Fruit fly (Drosophila melanogaster): ENCODE data around the gene Herp.

The Herp gene

DNA sequence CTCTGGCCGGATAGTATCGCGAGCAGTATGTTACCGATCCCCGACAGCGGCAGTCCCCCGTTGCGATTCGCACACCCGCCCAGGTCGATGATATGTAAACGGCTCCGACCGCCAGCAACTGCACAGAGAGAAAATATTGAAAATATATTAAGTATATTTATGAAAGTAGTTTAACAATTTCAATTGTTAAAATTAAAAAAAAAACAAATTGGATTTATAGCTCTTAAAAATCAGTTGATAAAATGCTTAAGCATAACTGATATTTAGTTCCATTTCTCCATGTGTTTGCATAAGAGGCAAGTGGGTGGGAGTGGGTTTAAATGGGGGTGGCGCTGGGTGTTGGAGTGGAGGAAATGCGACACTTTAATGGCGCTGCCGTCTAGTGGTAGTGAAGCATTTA, 49.6 kb upstream of the Herp start (continued):
- no peak for TF ChIP-seq Elba2 (GFP tag; optimal IDR thresholded peaks at IDR 0.05)
- no peak for TF ChIP-seq CG15601 (tag; optimal IDR thresholded peaks at IDR 0.05)
- TF ChIP-seq mirr (GFP tag; optimal IDR thresholded peaks at IDR 0.05), result no peak
- no peak for TF ChIP-seq CG6254 (GFP tag; optimal IDR thresholded peaks at IDR 0.05)
- TF ChIP-seq E2f1 (GFP tag; IDR thresholded peaks at IDR 0.05), result no peak
- TF ChIP-seq dm (GFP tag; optimal IDR thresholded peaks at IDR 0.05), result no peak
- no peak for TF ChIP-seq CG6791 (GFP tag; IDR thresholded peaks at IDR 0.05; ENCODE audit: partially characterized antibody)
- no peak for TF ChIP-seq CG2202 (tag; optimal IDR thresholded peaks at IDR 0.05)
- no peak for TF ChIP-seq CG15696 (tag; optimal IDR thresholded peaks at IDR 0.05)
- TF ChIP-seq HmgZ (tag; optimal IDR thresholded peaks at IDR 0.05), result no peak
- TF ChIP-seq CG7928 (GFP tag; optimal IDR thresholded peaks at IDR 0.05), result no peak
- peak; percentile 11 for TF ChIP-seq Meics (GFP tag; optimal IDR thresholded peaks at IDR 0.05)
- TF ChIP-seq Taf1 (GFP tag; IDR thresholded peaks at IDR 0.05), result no peak
- peak; percentile 64; the same call in 2 of the 3 replicates for TF ChIP-seq Dbx (GFP tag; IDR thresholded peaks at IDR 0.05)
- peak; percentile 36; the same call in 1 of the 2 replicates for TF ChIP-seq sisA (GFP tag; IDR thresholded peaks at IDR 0.05)
- TF ChIP-seq Hr39 (optimal IDR thresholded peaks at IDR 0.05), result no peak
- peak; percentile 45 for TF ChIP-seq Blimp-1 (GFP tag; optimal IDR thresholded peaks at IDR 0.05)
- peak; percentile 3 for TF ChIP-seq Ssrp (tag; optimal IDR thresholded peaks at IDR 0.05)
- no peak for TF ChIP-seq Dad (GFP tag; optimal IDR thresholded peaks at IDR 0.05)
- TF ChIP-seq CG34422 (GFP tag; IDR thresholded peaks at IDR 0.05), result 0 out of 3 replicates have a peak, but pooled peaks have one; percentile 37
- no peak for TF ChIP-seq zf30C (GFP tag; optimal IDR thresholded peaks at IDR 0.05)
- TF ChIP-seq ind (GFP tag; optimal IDR thresholded peaks at IDR 0.05), result peak; percentile 10
- TF ChIP-seq CG2712 (tag; optimal IDR thresholded peaks at IDR 0.05), result no peak
- TF ChIP-seq Ets97D (GFP tag; optimal IDR thresholded peaks at IDR 0.05), result no peak
- no peak for TF ChIP-seq Oaz (GFP tag; IDR thresholded peaks at IDR 0.05)
- TF ChIP-seq gfzf (GFP tag; optimal IDR thresholded peaks at IDR 0.05), result no peak
- TF ChIP-seq gt (GFP tag; IDR thresholded peaks at IDR 0.05), result no peak
- TF ChIP-seq br (optimal IDR thresholded peaks at IDR 0.05), result no peak
- no peak for TF ChIP-seq Dp (GFP tag; optimal IDR thresholded peaks at IDR 0.05)
- TF ChIP-seq Eip74EF (GFP tag; optimal IDR thresholded peaks at IDR 0.05), result no peak
- TF ChIP-seq CG32767 (GFP tag; IDR thresholded peaks at IDR 0.05), result no peak
- TF ChIP-seq bigmax (GFP tag; optimal IDR thresholded peaks at IDR 0.05), result no peak
- no peak for TF ChIP-seq toy (GFP tag; IDR thresholded peaks at IDR 0.05)
- no peak for TF ChIP-seq Hsf (GFP tag; optimal IDR thresholded peaks at IDR 0.05)
- TF ChIP-seq gro (GFP tag; optimal IDR thresholded peaks at IDR 0.05), result no peak
- no peak for TF ChIP-seq sug (tag; optimal IDR thresholded peaks at IDR 0.05)
- TF ChIP-seq Doc2 (GFP tag; IDR thresholded peaks at IDR 0.05), result no peak
- no peak for TF ChIP-seq CG6175 (GFP tag; IDR thresholded peaks at IDR 0.05)
- TF ChIP-seq CG10959 (GFP tag; IDR thresholded peaks at IDR 0.05), result no peak
- 0 out of 3 replicates have a peak, but pooled peaks have one; percentile 50 for TF ChIP-seq so (GFP tag; IDR thresholded peaks at IDR 0.05)
- peak; percentile 71 for TF ChIP-seq row (GFP tag; IDR thresholded peaks at IDR 0.05)
- TF ChIP-seq jumu (GFP tag; optimal IDR thresholded peaks at IDR 0.05), result no peak
- no peak for TF ChIP-seq tio (GFP tag; optimal IDR thresholded peaks at IDR 0.05)
- no peak for TF ChIP-seq pzg (GFP tag; optimal IDR thresholded peaks at IDR 0.05)
- TF ChIP-seq CG6272 (GFP tag; IDR thresholded peaks at IDR 0.05), result no peak
- TF ChIP-seq hb (GFP tag; IDR thresholded peaks at IDR 0.05; ENCODE audit: partially characterized antibody), result no peak
- TF ChIP-seq Abd-B (GFP tag; optimal IDR thresholded peaks at IDR 0.05), result no peak
- peak; percentile 32 for TF ChIP-seq CG13424 (tag; optimal IDR thresholded peaks at IDR 0.05)
- no peak for TF ChIP-seq MTF-1 (GFP tag; optimal IDR thresholded peaks at IDR 0.05; ENCODE audit: borderline replicate concordance)
- no peak for TF ChIP-seq Bteb2 (GFP tag; optimal IDR thresholded peaks at IDR 0.05)
- no peak for TF ChIP-seq B-H2 (GFP tag; optimal IDR thresholded peaks at IDR 0.05)
- no peak for TF ChIP-seq Rx (GFP tag; IDR thresholded peaks at IDR 0.05)
- no peak for TF ChIP-seq rib (GFP tag; IDR thresholded peaks at IDR 0.05)
